Worm (Caenorhabditis elegans): ENCODE data around the gene F10E9.5.

ce11 chrIII:8331211-8331610, 23.8 kb downstream of the F10E9.5 start, which contains the start of gene iglr-2:
- no peak for TF ChIP-seq mdl-1 (tag; optimal IDR thresholded peaks at IDR 0.05)
- TF ChIP-seq nhr-77 (tag; optimal IDR thresholded peaks at IDR 0.05), result no peak
- no peak for TF ChIP-seq snpc-4 (tag; optimal IDR thresholded peaks at IDR 0.05)
- TF ChIP-seq lsy-2 (tag; optimal IDR thresholded peaks at IDR 0.05), result no peak
- TF ChIP-seq unc-39 (tag; optimal IDR thresholded peaks at IDR 0.05), result no peak
- TF ChIP-seq pqm-1 (tag; optimal IDR thresholded peaks at IDR 0.05), result no peak
- TF ChIP-seq nhr-102 (tag; optimal IDR thresholded peaks at IDR 0.05), result no peak
- TF ChIP-seq vab-7 (GFP tag; IDR thresholded peaks at IDR 0.05), result no peak
- no peak for TF ChIP-seq ama-1 (optimal IDR thresholded peaks at IDR 0.05)
- TF ChIP-seq nhr-25 (tag; optimal IDR thresholded peaks at IDR 0.05; ENCODE audit: borderline replicate concordance, insufficient read depth), result no peak
- peak; percentile 30 for TF ChIP-seq aha-1 (tag)
- TF ChIP-seq saeg-2 (GFP tag; IDR thresholded peaks at IDR 0.05), result no peak
